Worm (Caenorhabditis elegans): ENCODE data around the gene F59H6.15.
"Not testable (repeated sequence)": the region's sequence is repeated elsewhere in the genome, so short reads cannot be mapped to it uniquely, and the experiment has no call there.

Gene F59H6.15

DNA sequence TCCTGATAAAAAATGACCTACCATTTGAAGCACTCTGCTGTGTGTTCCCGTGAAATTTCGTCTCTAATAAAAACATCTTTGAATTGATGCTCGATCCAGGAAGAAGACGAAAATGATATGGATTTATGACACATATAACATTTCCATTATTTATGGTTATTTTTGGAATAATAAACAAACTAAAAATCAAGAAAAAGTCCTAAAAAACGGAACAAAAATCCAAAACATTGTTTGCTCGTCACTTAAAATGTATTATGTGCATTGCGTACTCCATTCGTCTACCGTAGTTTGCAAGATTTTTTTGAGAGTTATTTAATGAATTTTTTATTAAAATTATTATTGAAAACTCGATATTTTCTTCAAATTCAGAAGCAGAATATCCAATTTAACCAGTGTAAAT lies 29.6 kb downstream of the F59H6.15 start, which contains the start of gene bath-20:
bath-20 (minus strand) TSS at position 101 of the 400 bp plus-strand sequence.
- TF ChIP-seq skn-1 (tag; optimal IDR thresholded peaks at IDR 0.05), result no peak
- no peak for TF ChIP-seq unc-55 (GFP tag; optimal IDR thresholded peaks at IDR 0.05)
- TF ChIP-seq nhr-25 (tag; optimal IDR thresholded peaks at IDR 0.05), result no peak
- TF ChIP-seq nhr-237 (tag; optimal IDR thresholded peaks at IDR 0.05), result no peak
- no peak for TF ChIP-seq ama-1 (optimal IDR thresholded peaks at IDR 0.05)

DNA sequence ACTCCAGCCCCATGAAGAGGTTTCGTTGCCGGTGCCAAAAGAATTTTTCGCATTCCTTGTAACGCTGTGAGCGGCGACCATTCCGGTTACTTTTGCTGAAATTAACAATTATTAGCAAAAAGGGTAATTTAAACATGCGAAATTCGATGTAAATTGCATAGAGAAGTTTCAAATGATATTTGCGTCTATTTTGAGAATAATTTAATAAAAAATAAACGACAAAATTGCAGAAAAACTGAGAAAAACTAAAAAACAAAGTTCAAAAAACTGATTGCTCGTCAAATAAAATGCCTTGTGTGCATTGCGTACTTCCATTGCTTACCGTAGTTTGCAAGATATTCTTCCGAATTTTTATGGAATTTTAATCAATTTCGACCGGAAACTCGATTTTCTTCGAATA lies 32.7 kb downstream of the F59H6.15 start, which contains the start of gene bath-24:
bath-24 (minus strand) TSS at position 101 of the 400 bp plus-strand sequence.
- TF ChIP-seq aly-2 (tag; optimal IDR thresholded peaks at IDR 0.05) (no peak), ama-1 (optimal IDR thresholded peaks at IDR 0.05) (no peak), ztf-4 (tag; optimal IDR thresholded peaks at IDR 0.05) (no peak), crh-2 (tag; optimal IDR thresholded peaks at IDR 0.05) (no peak), lin-11 (tag; optimal IDR thresholded peaks at IDR 0.05) (no peak), lin-13 (GFP tag; optimal IDR thresholded peaks at IDR 0.05) (no peak), sem-4 (tag; optimal IDR thresholded peaks at IDR 0.05) (no peak), ztf-1 (GFP tag; conservative IDR thresholded peaks at IDR 0.05) (no peak), dmd-4 (tag; optimal IDR thresholded peaks at IDR 0.05) (no peak)

- TF ChIP-seq sem-4 (tag; optimal IDR thresholded peaks at IDR 0.05); lsy-2 (tag; optimal IDR thresholded peaks at IDR 0.05); blmp-1 (tag; optimal IDR thresholded peaks at IDR 0.05; ENCODE audit: insufficient read depth): not testable (repeated sequence)
Observed at ce11 chrII:2046556-2046955, 33.8 kb downstream of the F59H6.15 start, which contains the start of gene math-1. Gene math-1 (minus strand): TSS chrII:2046656.

DNA sequence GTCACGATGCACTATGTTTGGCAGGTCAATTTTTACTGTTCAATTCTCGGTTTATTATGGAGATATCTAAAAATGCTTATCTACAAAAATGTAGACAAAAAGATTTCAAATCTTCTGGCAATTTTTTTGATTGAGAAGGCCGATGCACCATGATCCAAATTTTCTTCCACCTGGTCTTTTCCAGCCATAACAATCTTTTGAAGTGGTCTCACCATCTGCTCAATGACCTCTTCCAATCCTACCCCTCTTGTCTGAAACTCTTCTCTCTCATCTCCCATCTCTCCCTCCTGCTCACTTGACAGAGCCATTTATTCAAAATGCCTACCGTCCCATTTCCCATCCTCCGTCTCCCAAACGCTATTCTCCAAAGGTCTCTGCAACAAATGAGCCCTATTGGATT lies 38.6 kb downstream of the F59H6.15 start, which contains the start of gene fbxb-35:
fbxb-35 (plus strand) TSS at position 301 of the 400 bp plus-strand sequence.
- TF ChIP-seq unc-62 (GFP tag; optimal IDR thresholded peaks at IDR 0.05), result no peak
- no peak for TF ChIP-seq ama-1 (optimal IDR thresholded peaks at IDR 0.05)
- no peak for TF ChIP-seq crh-2 (tag; optimal IDR thresholded peaks at IDR 0.05)
- TF ChIP-seq ztf-1 (GFP tag; conservative IDR thresholded peaks at IDR 0.05), result no peak
- no peak for TF ChIP-seq unc-55 (GFP tag; optimal IDR thresholded peaks at IDR 0.05)
- no peak for TF ChIP-seq nhr-11 (tag; optimal IDR thresholded peaks at IDR 0.05)
- no peak for TF ChIP-seq mdl-1 (tag; optimal IDR thresholded peaks at IDR 0.05)
- no peak for TF ChIP-seq elt-3 (tag; optimal IDR thresholded peaks at IDR 0.05)
- TF ChIP-seq sma-9 (GFP tag; optimal IDR thresholded peaks at IDR 0.05), result no peak
- no peak for TF ChIP-seq sma-9 (tag; optimal IDR thresholded peaks at IDR 0.05)
- TF ChIP-seq R02D3.7 (tag; optimal IDR thresholded peaks at IDR 0.05), result no peak
- TF ChIP-seq C34F6.9 (tag; optimal IDR thresholded peaks at IDR 0.05), result no peak
- TF ChIP-seq ceh-82 (tag; optimal IDR thresholded peaks at IDR 0.05), result no peak
- TF ChIP-seq nhr-129 (tag; optimal IDR thresholded peaks at IDR 0.05), result no peak
- TF ChIP-seq ztf-4 (tag; optimal IDR thresholded peaks at IDR 0.05), result no peak

DNA sequence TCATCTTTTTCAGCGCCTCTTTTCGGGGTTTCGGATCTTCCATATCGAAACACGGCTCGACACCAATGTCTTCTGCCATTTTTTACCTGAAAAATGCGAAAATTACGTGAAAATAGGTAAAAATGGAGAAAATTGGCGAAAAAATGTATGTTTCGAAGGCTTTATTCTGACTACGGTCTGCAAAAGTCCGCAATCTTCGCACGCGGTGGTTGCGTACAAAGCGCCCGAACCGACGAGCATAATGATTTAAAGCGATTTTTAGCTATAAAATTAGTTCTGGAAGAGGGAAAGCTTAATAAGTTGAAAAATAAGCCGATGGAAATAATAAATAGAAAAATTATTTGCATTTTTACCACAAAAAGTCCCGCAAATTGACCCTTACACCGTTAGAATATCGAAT lies 46.2 kb downstream of the F59H6.15 start, which contains the start of gene F07E5.5:
F07E5.5 (minus strand) TSS at position 86 of the 400 bp plus-strand sequence.
- TF ChIP-seq nhr-21 (tag; optimal IDR thresholded peaks at IDR 0.05) (peak; percentile 15), ztf-1 (GFP tag; conservative IDR thresholded peaks at IDR 0.05) (no peak), lsy-2 (tag; optimal IDR thresholded peaks at IDR 0.05) (peak; percentile 91 to 97), nhr-129 (tag; optimal IDR thresholded peaks at IDR 0.05) (peak; percentile 12), gmeb-1 (tag; optimal IDR thresholded peaks at IDR 0.05) (peak; percentile 56), nhr-11 (tag; optimal IDR thresholded peaks at IDR 0.05) (no peak), sma-9 (GFP tag; optimal IDR thresholded peaks at IDR 0.05) (no peak), sma-9 (tag; optimal IDR thresholded peaks at IDR 0.05) (no peak), sma-3 (GFP tag; optimal IDR thresholded peaks at IDR 0.05) (peak; percentile 37), crh-2 (tag; optimal IDR thresholded peaks at IDR 0.05) (peak; percentile 5), unc-55 (GFP tag; optimal IDR thresholded peaks at IDR 0.05) (peak; percentile 68), ztf-11 (tag; optimal IDR thresholded peaks at IDR 0.05) (no peak), F13H6.1 (tag; optimal IDR thresholded peaks at IDR 0.05) (peak; percentile 54), nhr-12 (tag; optimal IDR thresholded peaks at IDR 0.05) (no peak), lin-13 (GFP tag; optimal IDR thresholded peaks at IDR 0.05) (peak; percentile 73), lin-11 (tag; optimal IDR thresholded peaks at IDR 0.05) (peak; percentile 30), unc-39 (tag; optimal IDR thresholded peaks at IDR 0.05) (no peak)
